Fruit fly (Drosophila melanogaster) whole organism, embryonic: ENCODE data around the gene CG11710.

Experiments used
- Antp ChIP-seq: fragments of 200-800 bp; sonication (Bioruptor generic); optimal IDR thresholded peaks from 3 replicates; lab custom pipeline; 2016; ENCODE audit warnings: missing biosample characterization, missing genetic modification characterization
- Atf-2 ChIP-seq: fragments of 200-800 bp; sonication (Bioruptor generic); optimal IDR thresholded peaks from 2 replicates; lab custom pipeline; 2016; ENCODE audit warnings: missing biosample characterization, missing genetic modification characterization
- BtbVII ChIP-seq: fragments of 200-800 bp; sonication (Bioruptor generic); optimal IDR thresholded peaks from 3 replicates; lab custom pipeline; 2017; ENCODE audit warnings: missing biosample characterization, mild to moderate bottlenecking, missing genetic modification characterization
- C15 ChIP-seq: fragments of 200-800 bp; sonication (Bioruptor generic); IDR thresholded peaks from 3 replicates; pipeline ENCODE4 v1.3.6; 2022; ENCODE audit warnings: missing biosample characterization, missing genetic modification characterization
- CG10267 ChIP-seq: fragments of 200-800 bp; sonication (Bioruptor generic); optimal IDR thresholded peaks from 2 replicates; lab custom pipeline; 2018; ENCODE audit warnings: missing biosample characterization, mild to moderate bottlenecking, missing genetic modification characterization, moderate library complexity
- CG11085 ChIP-seq: fragments of 200-800 bp; sonication (Bioruptor generic); IDR thresholded peaks from 2 replicates; pipeline ENCODE4 v1.3.6; 2022; ENCODE audit warnings: missing biosample characterization, missing genetic modification characterization
- CG12391 ChIP-seq: fragments of 200-800 bp; sonication (Bioruptor generic); optimal IDR thresholded peaks from 3 replicates; lab custom pipeline; 2018; ENCODE audit warnings: missing biosample characterization, mild to moderate bottlenecking, missing genetic modification characterization, moderate library complexity
- CG13424 ChIP-seq: fragments of 200-800 bp; sonication (Bioruptor generic); optimal IDR thresholded peaks from 2 replicates; lab custom pipeline; 2019; ENCODE audit warnings: missing biosample characterization, mild to moderate bottlenecking, missing genetic modification characterization, moderate library complexity
- CG13624 ChIP-seq: fragments of 200-800 bp; sonication (Bioruptor generic); optimal IDR thresholded peaks from 2 replicates; lab custom pipeline; 2016; ENCODE audit warnings: missing biosample characterization, missing genetic modification characterization
- CG15269 ChIP-seq: fragments of 200-800 bp; sonication (Bioruptor generic); optimal IDR thresholded peaks from 2 replicates; lab custom pipeline; 2018; ENCODE audit warnings: missing biosample characterization, mild to moderate bottlenecking, missing genetic modification characterization, moderate library complexity
- CG16815 ChIP-seq: fragments of 200-800 bp; sonication (Bioruptor generic); optimal IDR thresholded peaks from 3 replicates; lab custom pipeline; 2017; ENCODE audit warnings: missing biosample characterization, mild to moderate bottlenecking, missing genetic modification characterization
- CG17328 ChIP-seq: fragments of 200-800 bp; sonication (Bioruptor generic); IDR thresholded peaks from 2 replicates; pipeline ENCODE4 v1.3.6; 2022; ENCODE audit warnings: missing biosample characterization, missing genetic modification characterization
- CG17385 ChIP-seq: fragments of 200-800 bp; sonication (Bioruptor generic); optimal IDR thresholded peaks from 3 replicates; lab custom pipeline; 2018; ENCODE audit warnings: missing biosample characterization, mild to moderate bottlenecking, missing genetic modification characterization
- CG17912 ChIP-seq: fragments of 200-800 bp; sonication (Bioruptor generic); optimal IDR thresholded peaks from 2 replicates; lab custom pipeline; 2018; ENCODE audit warnings: missing biosample characterization, mild to moderate bottlenecking, missing genetic modification characterization
- CG1792 ChIP-seq: fragments of 200-800 bp; sonication (Bioruptor generic); optimal IDR thresholded peaks from 2 replicates; lab custom pipeline; 2016; ENCODE audit warnings: missing biosample characterization, missing genetic modification characterization
- CG32767 ChIP-seq: fragments of 200-800 bp; sonication (Bioruptor generic); IDR thresholded peaks from 2 replicates; pipeline ENCODE4 v1.3.6; 2022; ENCODE audit warnings: missing biosample characterization, missing genetic modification characterization
- CG34422 ChIP-seq: fragments of 200-800 bp; sonication (Bioruptor generic); IDR thresholded peaks from 3 replicates; pipeline ENCODE4 v1.3.6; 2022; ENCODE audit warnings: missing biosample characterization, missing genetic modification characterization
- CG4404 ChIP-seq: fragments of 200-800 bp; sonication (Bioruptor generic); IDR thresholded peaks from 2 replicates; pipeline ENCODE4 v1.3.6; 2022; ENCODE audit warnings: missing biosample characterization, missing genetic modification characterization
- CG9437 ChIP-seq: fragments of 200-800 bp; sonication (Bioruptor generic); optimal IDR thresholded peaks from 2 replicates; lab custom pipeline; 2018; ENCODE audit warnings: missing biosample characterization, mild to moderate bottlenecking, missing genetic modification characterization
- CG9797 ChIP-seq: fragments of 200-800 bp; sonication (Bioruptor generic); optimal IDR thresholded peaks from 3 replicates; lab custom pipeline; 2018; ENCODE audit warnings: missing biosample characterization, mild to moderate bottlenecking, missing genetic modification characterization
- Dad ChIP-seq: fragments of 200-800 bp; sonication (Bioruptor generic); optimal IDR thresholded peaks from 3 replicates; lab custom pipeline; 2016; ENCODE audit warnings: missing biosample characterization, missing genetic modification characterization
- Dll ChIP-seq: fragments of 200-800 bp; sonication (Bioruptor generic); IDR thresholded peaks from 4 replicates; pipeline ENCODE4 v1.3.6; 2022; ENCODE audit warnings: missing biosample characterization, missing genetic modification characterization; ENCODE audit not compliant: partially characterized antibody
- E2f2 ChIP-seq: fragments of 200-800 bp; sonication (Bioruptor generic); IDR thresholded peaks from 2 replicates; pipeline ENCODE4 v1.3.6; 2022; ENCODE audit warnings: missing biosample characterization, missing genetic modification characterization
- Fer2 ChIP-seq: fragments of 200-800 bp; sonication (Bioruptor generic); optimal IDR thresholded peaks from 2 replicates; lab custom pipeline; 2018; ENCODE audit warnings: missing biosample characterization, mild to moderate bottlenecking, missing genetic modification characterization, moderate library complexity
- HmgZ ChIP-seq: fragments of 200-800 bp; sonication (Bioruptor generic); optimal IDR thresholded peaks from 2 replicates; lab custom pipeline; 2018; ENCODE audit warnings: missing biosample characterization, mild to moderate bottlenecking, missing genetic modification characterization
- Hmr ChIP-seq: fragments of 200-800 bp; sonication (Bioruptor generic); optimal IDR thresholded peaks from 3 replicates; lab custom pipeline; 2017; ENCODE audit warnings: mild to moderate bottlenecking, missing biosample characterization, missing genetic modification reagents, missing genetic modification characterization
- Nf-YA ChIP-seq: fragments of 200-800 bp; sonication (Bioruptor generic); IDR thresholded peaks from 2 replicates; pipeline ENCODE4 v1.3.6; 2022; ENCODE audit warnings: missing biosample characterization, missing genetic modification characterization
- PHDP ChIP-seq: fragments of 200-800 bp; sonication (Bioruptor generic); optimal IDR thresholded peaks from 3 replicates; lab custom pipeline; 2018; ENCODE audit warnings: missing biosample characterization, mild to moderate bottlenecking, missing genetic modification characterization, moderate library complexity
- Sry-δ ChIP-seq: fragments of 200-800 bp; sonication (Bioruptor generic); optimal IDR thresholded peaks from 2 replicates; lab custom pipeline; 2016; ENCODE audit warnings: missing biosample characterization, missing genetic modification characterization
- Stat92E ChIP-seq, 3 experiments: fragments of >200 bp in 2 of 3; fragments of 200-800 bp in 1 of 3; sonication (Bioruptor generic) in 1 of 3; optimal IDR thresholded peaks; 2 replicates each; lab custom pipeline; 2017 to 2019; ENCODE audit warnings: missing biosample characterization in 3 of 3, missing genetic modification characterization in 3 of 3, mild to moderate bottlenecking in 1 of 3, moderate library complexity in 1 of 3
- ac ChIP-seq: fragments of 200-800 bp; sonication (Bioruptor generic); optimal IDR thresholded peaks from 3 replicates; lab custom pipeline; 2017; ENCODE audit warnings: missing biosample characterization, mild to moderate bottlenecking, missing genetic modification characterization
- chn ChIP-seq: fragments of 200-800 bp; sonication (Bioruptor generic); optimal IDR thresholded peaks from 2 replicates; lab custom pipeline; 2016; ENCODE audit warnings: missing biosample characterization, missing genetic modification characterization
- crol ChIP-seq: fragments of 200-800 bp; sonication (Bioruptor generic); IDR thresholded peaks from 2 replicates; pipeline ENCODE4 v1.3.6; 2022; ENCODE audit warnings: missing biosample characterization, missing genetic modification characterization
- dati ChIP-seq: fragments of 200-800 bp; sonication (Bioruptor generic); IDR thresholded peaks from 2 replicates; pipeline ENCODE4 v1.3.6; 2022; ENCODE audit warnings: missing biosample characterization, missing genetic modification characterization
- gcm2 ChIP-seq: fragments of 200-800 bp; sonication (Bioruptor generic); optimal IDR thresholded peaks from 2 replicates; lab custom pipeline; 2016; ENCODE audit warnings: missing biosample characterization, missing genetic modification characterization
- grau ChIP-seq: fragments of 200-800 bp; optimal IDR thresholded peaks from 3 replicates; lab custom pipeline; 2019; ENCODE audit warnings: missing biosample characterization, mild to moderate bottlenecking, missing genetic modification characterization, moderate library complexity
- gsb ChIP-seq: fragments of 200-800 bp; sonication (Bioruptor generic); IDR thresholded peaks from 2 replicates; pipeline ENCODE4 v1.3.6; 2022; ENCODE audit warnings: missing biosample characterization, missing genetic modification characterization
- kah ChIP-seq: fragments of 200-800 bp; sonication (Bioruptor generic); optimal IDR thresholded peaks from 2 replicates; lab custom pipeline; 2018; ENCODE audit warnings: missing biosample characterization, mild to moderate bottlenecking, missing genetic modification characterization
- luna ChIP-seq: fragments of 200-800 bp; sonication (Bioruptor generic); optimal IDR thresholded peaks from 2 replicates; lab custom pipeline; 2016; ENCODE audit warnings: missing biosample characterization, missing genetic modification characterization
- mld ChIP-seq: fragments of 200-800 bp; sonication (Bioruptor generic); IDR thresholded peaks from 3 replicates; pipeline ENCODE4 v1.3.6; 2022; ENCODE audit warnings: missing biosample characterization, missing genetic modification characterization; ENCODE audit not compliant: partially characterized antibody
- org-1 ChIP-seq: fragments of 200-800 bp; sonication (Bioruptor generic); optimal IDR thresholded peaks from 2 replicates; lab custom pipeline; 2017; ENCODE audit warnings: missing biosample characterization, missing genetic modification characterization
- pb ChIP-seq: fragments of 200-800 bp; sonication (Bioruptor generic); optimal IDR thresholded peaks from 3 replicates; lab custom pipeline; 2016; ENCODE audit warnings: missing biosample characterization, missing genetic modification characterization
- phol ChIP-seq: fragments of 200-800 bp; sonication (Bioruptor generic); optimal IDR thresholded peaks from 3 replicates; lab custom pipeline; 2018; ENCODE audit warnings: missing biosample characterization, mild to moderate bottlenecking, missing genetic modification characterization, moderate library complexity
- ro ChIP-seq: fragments of 200-800 bp; sonication (Bioruptor generic); IDR thresholded peaks from 2 replicates; pipeline ENCODE4 v1.3.6; 2022; ENCODE audit warnings: missing biosample characterization, missing genetic modification characterization
- seq ChIP-seq: fragments of 200-800 bp; sonication (Bioruptor generic); IDR thresholded peaks from 2 replicates; pipeline ENCODE4 v1.3.6; 2022; ENCODE audit warnings: missing biosample characterization, missing genetic modification characterization
- so ChIP-seq: fragments of 200-800 bp; sonication (Bioruptor generic); IDR thresholded peaks from 3 replicates; pipeline ENCODE4 v1.3.6; 2022; ENCODE audit warnings: missing biosample characterization, missing genetic modification characterization
- stwl ChIP-seq: fragments of 200-800 bp; sonication (Bioruptor generic); optimal IDR thresholded peaks from 3 replicates; lab custom pipeline; 2018; ENCODE audit warnings: missing biosample characterization, mild to moderate bottlenecking, missing genetic modification characterization, moderate library complexity
- tap ChIP-seq: fragments of 200-800 bp; optimal IDR thresholded peaks from 3 replicates; lab custom pipeline; 2019; ENCODE audit warnings: missing biosample characterization, mild to moderate bottlenecking, missing genetic modification characterization, moderate library complexity
- vvl ChIP-seq: fragments of 200-800 bp; sonication (Bioruptor generic); IDR thresholded peaks from 2 replicates; pipeline ENCODE4 v1.3.6; 2022; ENCODE audit warnings: missing biosample characterization, missing genetic modification characterization

CG11710 gene

DNA sequence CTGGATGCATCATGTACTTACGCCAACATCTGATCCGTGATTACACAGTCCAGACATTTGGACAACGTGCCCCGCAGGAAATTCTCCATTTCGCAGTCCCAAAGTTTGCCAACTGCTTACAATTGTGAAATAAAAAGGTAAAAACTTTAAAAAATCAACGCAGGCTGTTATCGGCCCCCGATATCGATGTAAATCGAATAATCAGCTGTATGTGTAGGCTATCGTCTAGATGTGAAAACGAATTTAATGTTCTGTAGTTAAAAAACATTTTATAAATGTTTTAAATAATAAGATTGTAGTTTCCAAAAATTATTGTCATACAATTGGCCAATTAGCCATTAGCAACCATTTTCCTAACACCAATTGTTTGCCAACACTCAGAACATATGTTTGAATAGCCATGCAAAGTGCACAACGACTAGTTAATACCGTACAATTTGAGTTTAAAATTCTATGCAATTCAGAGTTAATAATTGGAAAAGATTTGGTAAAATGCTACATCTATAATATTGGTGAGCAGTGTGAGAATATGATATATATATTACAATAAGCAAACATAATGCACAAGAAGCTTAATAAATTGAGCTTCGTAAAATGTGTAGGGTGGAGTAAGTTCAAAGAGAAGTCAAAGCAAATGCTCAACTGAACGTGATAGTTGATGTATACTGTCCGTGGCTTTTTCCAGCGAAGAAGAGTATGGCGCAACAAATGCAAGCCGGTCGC lies at the start of gene CG11710, which contains the start of gene mal (continued):
- peak; percentile 79 for TF ChIP-seq tap (tag; lab: Kevin White, UChicago)
- peak; percentile 76 for TF ChIP-seq seq (GFP tag; lab: Robert Waterston, UW)
- peak; percentile 81 for TF ChIP-seq grau (tag; lab: Kevin White, UChicago)
- TF ChIP-seq CG9437: peak; percentile 61
- TF ChIP-seq CG32767 (GFP tag; lab: Robert Waterston, UW): peak; percentile 59; the same call in 1 of the 2 replicates
- TF ChIP-seq Antp (GFP tag; lab: Kevin White, UChicago): peak; percentile 50
- TF ChIP-seq crol (GFP tag; lab: Robert Waterston, UW): no peak
- TF ChIP-seq CG1792: peak; percentile 49
- peak; percentile 45; the same call in 1 of the 3 replicates for TF ChIP-seq so (GFP tag; lab: Robert Waterston, UW)
- TF ChIP-seq CG4404 (GFP tag; lab: Robert Waterston, UW): peak; percentile 58; the same call in 1 of the 2 replicates
- TF ChIP-seq gsb (GFP tag; lab: Robert Waterston, UW): no peak
- TF ChIP-seq CG17385 (GFP tag; lab: Kevin White, UChicago): no peak
- TF ChIP-seq gcm2 (GFP tag; lab: Kevin White, UChicago): no peak
- TF ChIP-seq phol (tag; lab: Kevin White, UChicago): peak; percentile 87
- TF ChIP-seq vvl (GFP tag; lab: Robert Waterston, UW): peak; percentile 70; the same call in 1 of the 2 replicates
- peak; percentile 61 for TF ChIP-seq chn (GFP tag; lab: Kevin White, UChicago)
- no peak for TF ChIP-seq CG17328
- no peak for TF ChIP-seq CG15269 (tag; lab: Kevin White, UChicago)
- TF ChIP-seq Stat92E (GFP tag; optimal IDR thresholded peaks at IDR 0.05; lab: Kevin White, UChicago): peak in 1 of 3 experiments; percentile 81
- TF ChIP-seq Dll (GFP tag; lab: Robert Waterston, UW): peak; percentile 62; the same call in 3 of the 4 replicates
- TF ChIP-seq CG16815 (GFP tag; lab: Kevin White, UChicago): no peak
- TF ChIP-seq CG13624 (GFP tag; lab: Kevin White, UChicago): peak; percentile 88
- peak; percentile 77; the same call in 2 of the 3 replicates for TF ChIP-seq CG34422
- no peak for TF ChIP-seq dati (GFP tag; lab: Robert Waterston, UW)
- peak; percentile 57 for TF ChIP-seq HmgZ (tag; lab: Kevin White, UChicago)
- no peak for TF ChIP-seq CG9797 (GFP tag; lab: Kevin White, UChicago)
- TF ChIP-seq C15 (GFP tag; lab: Robert Waterston, UW): 0 out of 3 replicates have a peak, but pooled peaks have one; percentile 37
- TF ChIP-seq Hmr (GFP tag; lab: Kevin White, UChicago): no peak
- peak; percentile 78 for TF ChIP-seq BtbVII (GFP tag; lab: Kevin White, UChicago)
- TF ChIP-seq Fer2 (tag; lab: Kevin White, UChicago): peak; percentile 75
- TF ChIP-seq E2f2 (GFP tag; lab: Robert Waterston, UW): peak; percentile 39; the same call in 1 of the 2 replicates
- TF ChIP-seq ro (GFP tag; lab: Robert Waterston, UW): no peak
- TF ChIP-seq kah (GFP tag; lab: Kevin White, UChicago): peak; percentile 60
- TF ChIP-seq CG12391 (tag; lab: Kevin White, UChicago): peak; percentile 70
- TF ChIP-seq CG10267 (tag; lab: Kevin White, UChicago): peak; percentile 78
- TF ChIP-seq pb (GFP tag; lab: Kevin White, UChicago): peak; percentile 64
- no peak for TF ChIP-seq mld (GFP tag; lab: Robert Waterston, UW)
- TF ChIP-seq ac: no peak
- peak; percentile 21 for TF ChIP-seq stwl (tag; lab: Kevin White, UChicago)
- TF ChIP-seq PHDP (tag; lab: Kevin White, UChicago): peak; percentile 74
- TF ChIP-seq Sry-δ (GFP tag; lab: Kevin White, UChicago): peak; percentile 36
- peak; percentile 57 for TF ChIP-seq org-1 (GFP tag; lab: Kevin White, UChicago)
- TF ChIP-seq CG13424 (tag; lab: Kevin White, UChicago): peak; percentile 88
- TF ChIP-seq luna: peak; percentile 4
- 0 out of 2 replicates have a peak, but pooled peaks have one; percentile 35 for TF ChIP-seq Nf-YA
- TF ChIP-seq Atf-2 (GFP tag; lab: Kevin White, UChicago): peak; percentile 40
- TF ChIP-seq CG17912 (GFP tag; lab: Kevin White, UChicago): no peak
- peak; percentile 58 for TF ChIP-seq Dad (GFP tag; lab: Kevin White, UChicago)
- peak; percentile 57; the same call in 1 of the 2 replicates for TF ChIP-seq CG11085 (GFP tag; lab: Robert Waterston, UW)
